Fruit fly (Drosophila melanogaster): ENCODE data around the gene CG31528.

CG31528 gene

DNA sequence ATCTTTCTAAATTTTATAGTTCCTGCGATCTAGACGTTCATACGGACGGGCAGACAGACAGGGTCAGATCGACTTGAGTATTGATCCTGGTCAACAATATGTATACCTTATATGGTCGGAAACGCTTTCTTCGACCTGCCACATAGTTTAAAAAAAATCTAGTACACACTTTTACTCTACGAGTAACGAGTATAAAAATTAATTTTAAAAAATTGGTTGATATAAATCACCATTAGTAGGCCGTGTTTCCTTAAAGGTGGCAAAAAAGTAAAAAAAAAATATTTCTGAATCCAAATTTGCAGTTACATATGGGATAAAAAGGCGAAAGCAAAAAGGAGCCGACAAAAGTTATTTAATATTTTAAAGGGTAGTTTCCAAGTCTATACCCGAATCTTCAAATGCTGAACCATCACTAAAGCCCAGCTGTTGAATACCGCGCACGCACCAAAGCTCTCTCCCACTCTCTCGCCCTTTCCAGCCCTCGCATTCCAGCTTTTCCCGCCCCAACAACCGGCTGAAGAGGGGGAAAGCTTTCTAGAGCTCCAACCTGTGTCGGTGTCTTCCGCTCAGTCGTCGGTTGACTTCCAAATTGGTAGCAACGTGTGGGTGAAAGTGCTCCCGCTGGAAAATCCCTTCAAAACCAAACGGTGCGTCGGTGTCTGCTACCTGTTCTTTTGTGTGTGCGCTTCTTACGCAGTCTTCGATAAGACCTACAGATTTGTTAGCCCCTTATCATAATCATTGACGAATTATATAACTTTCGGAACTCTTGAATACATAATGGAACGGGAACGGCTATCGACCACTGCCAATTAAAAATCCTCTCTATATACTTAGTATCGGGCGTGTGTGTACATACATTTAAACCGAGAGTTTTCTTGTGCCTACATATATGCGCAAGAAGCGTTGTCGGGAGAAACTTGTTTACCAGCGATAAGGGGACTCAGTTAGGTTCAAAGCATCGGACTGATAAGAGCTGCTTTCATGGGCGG lies 37.6 kb upstream of the CG31528 start, which contains the start of gene Sfxn1-3 (continued):
- peak in 1 of 2 experiments; percentile 79 for TF ChIP-seq Eip74EF (GFP tag; optimal IDR thresholded peaks at IDR 0.05)
- TF ChIP-seq sima (GFP tag; optimal IDR thresholded peaks at IDR 0.05): no peak
- TF ChIP-seq Mad (GFP tag; optimal IDR thresholded peaks at IDR 0.05): peak; percentile 13
- peak; percentile 28 for TF ChIP-seq CG18262 (tag; optimal IDR thresholded peaks at IDR 0.05)
- peak; percentile 26 for TF ChIP-seq ab (GFP tag; optimal IDR thresholded peaks at IDR 0.05)
- peak; percentile 74 for TF ChIP-seq CG9932 (GFP tag; IDR thresholded peaks at IDR 0.05)
- TF ChIP-seq CG2712 (tag; optimal IDR thresholded peaks at IDR 0.05): peak; percentile 21
- TF ChIP-seq CrebB (tag; optimal IDR thresholded peaks at IDR 0.05): peak; percentile 26
- TF ChIP-seq so (GFP tag; IDR thresholded peaks at IDR 0.05): peak; percentile 58; the same call in 2 of the 3 replicates

DNA sequence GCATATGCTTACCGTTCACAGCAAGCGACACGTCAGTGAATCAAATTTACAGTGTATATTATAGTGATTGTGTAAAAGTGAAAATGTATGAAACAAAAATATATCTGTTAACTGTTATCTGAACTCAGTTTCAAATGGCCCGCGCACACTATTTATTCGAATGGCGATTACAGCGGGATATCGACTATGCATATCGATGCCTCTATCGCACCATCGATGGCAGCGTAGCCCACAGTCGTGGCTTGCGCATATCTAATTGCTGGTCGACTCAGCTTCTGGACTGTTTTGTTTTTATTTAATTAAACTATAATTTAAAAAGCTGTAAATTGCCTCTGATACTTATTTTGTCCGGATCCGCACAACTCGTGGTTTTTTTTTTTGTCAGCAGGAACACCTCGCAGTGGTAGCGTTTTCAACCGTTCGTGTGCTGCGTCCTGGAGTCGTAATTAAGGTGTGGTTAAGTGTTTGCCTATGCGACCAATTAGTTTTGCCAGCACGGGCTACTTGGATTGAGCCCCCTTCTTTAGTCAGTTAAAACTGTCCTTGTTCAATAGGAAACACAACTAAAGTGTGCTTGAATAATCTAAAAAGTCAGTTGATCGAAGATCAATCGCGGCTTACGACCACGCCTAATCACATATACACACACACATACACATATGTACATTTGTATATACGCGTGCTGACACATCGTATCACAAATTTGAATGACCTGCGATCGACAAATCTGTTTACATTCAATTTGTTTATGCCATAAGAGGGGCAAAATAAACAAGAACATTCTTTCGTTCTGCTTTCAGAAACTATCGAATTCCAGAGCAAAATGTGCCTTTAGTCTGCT lies 34.9 kb upstream of the CG31528 start, which contains the start of gene Cont:
Cont (plus strand) TSS at position 228 of the 841 bp plus-strand sequence.
- TF ChIP-seq CG32532 (GFP tag; IDR thresholded peaks at IDR 0.05) (peak; percentile 31; the same call in 1 of the 2 replicates), CrebB (tag; optimal IDR thresholded peaks at IDR 0.05) (no peak), CG9437 (GFP tag; optimal IDR thresholded peaks at IDR 0.05) (no peak), Med (GFP tag) (peak; percentile 79), CG17829 (tag; optimal IDR thresholded peaks at IDR 0.05) (peak; percentile 24), CG12299 (tag; optimal IDR thresholded peaks at IDR 0.05) (no peak), corto (GFP tag; optimal IDR thresholded peaks at IDR 0.05) (no peak), CG9797 (GFP tag; optimal IDR thresholded peaks at IDR 0.05) (peak; percentile 59), tna (GFP tag; IDR thresholded peaks at IDR 0.05; ENCODE audit: partially characterized antibody) (peak; percentile 94), HLH54F (GFP tag; optimal IDR thresholded peaks at IDR 0.05) (no peak), chif (GFP tag; optimal IDR thresholded peaks at IDR 0.05) (no peak), vnd (GFP tag; IDR thresholded peaks at IDR 0.05; ENCODE audit: partially characterized antibody) (peak; percentile 86), CG34224 (GFP tag; IDR thresholded peaks at IDR 0.05; ENCODE audit: partially characterized antibody) (peak; percentile 93), CG2129 (GFP tag; IDR thresholded peaks at IDR 0.05; ENCODE audit: partially characterized antibody) (peak; percentile 62), CG9932 (GFP tag; IDR thresholded peaks at IDR 0.05) (peak; percentile 46; the same call in 1 of the 2 replicates), Hsf (GFP tag; optimal IDR thresholded peaks at IDR 0.05) (no peak), CG12391 (tag; optimal IDR thresholded peaks at IDR 0.05) (peak; percentile 20), CG12769 (tag; optimal IDR thresholded peaks at IDR 0.05) (no peak), CG18262 (tag; optimal IDR thresholded peaks at IDR 0.05) (no peak), CG8281 (tag; optimal IDR thresholded peaks at IDR 0.05) (no peak), Adf1 (GFP tag; IDR thresholded peaks at IDR 0.05) (peak; percentile 27), CG31365 (tag; optimal IDR thresholded peaks at IDR 0.05) (no peak), CG10267 (tag; optimal IDR thresholded peaks at IDR 0.05) (peak; percentile 58), Rfx (GFP tag; IDR thresholded peaks at IDR 0.05) (peak; percentile 59), amos (GFP tag; IDR thresholded peaks at IDR 0.05; ENCODE audit: partially characterized antibody) (peak; percentile 97), HLH4C (GFP tag; IDR thresholded peaks at IDR 0.05; ENCODE audit: partially characterized antibody) (peak; percentile 93), Myb (GFP tag; optimal IDR thresholded peaks at IDR 0.05) (peak; percentile 30), Bgb (GFP tag; IDR thresholded peaks at IDR 0.05; ENCODE audit: partially characterized antibody) (peak; percentile 97), chinmo (GFP tag; IDR thresholded peaks at IDR 0.05; ENCODE audit: partially characterized antibody) (peak; percentile 90; the same call in 2 of the 4 replicates), CG1233 (GFP tag; optimal IDR thresholded peaks at IDR 0.05) (no peak), Hr3 (GFP tag; optimal IDR thresholded peaks at IDR 0.05) (no peak), ab (GFP tag; optimal IDR thresholded peaks at IDR 0.05) (no peak), CG4730 (GFP tag; IDR thresholded peaks at IDR 0.05) (0 out of 2 replicates have a peak, but pooled peaks have one; percentile 8), Spps (tag; optimal IDR thresholded peaks at IDR 0.05) (no peak), CG13894 (tag; optimal IDR thresholded peaks at IDR 0.05) (peak; percentile 14), CG30431 (GFP tag; optimal IDR thresholded peaks at IDR 0.05) (no peak), Fer3 (tag; optimal IDR thresholded peaks at IDR 0.05) (no peak)
